Fruit fly (Drosophila melanogaster) whole organism, prepupa: ENCODE data around the gene Taf10b.

Source experiments
- CG10669 ChIP-seq: fragments of 200-800 bp; sonication (Bioruptor generic); optimal IDR thresholded peaks from 3 replicates; lab custom pipeline; 2018; ENCODE audit warnings: missing biosample characterization, mild to moderate bottlenecking, missing genetic modification characterization, moderate library complexity
- CG11762 ChIP-seq: fragments of 200-800 bp; sonication (Bioruptor generic); optimal IDR thresholded peaks from 3 replicates; lab custom pipeline; 2016; ENCODE audit warnings: missing biosample characterization, missing genetic modification characterization; ENCODE audit not compliant: insufficient read depth
- CG11902 ChIP-seq: fragments of 200-800 bp; sonication (Bioruptor generic); optimal IDR thresholded peaks from 3 replicates; lab custom pipeline; 2016; ENCODE audit warnings: missing biosample characterization, missing genetic modification characterization
- CG15336 ChIP-seq: fragments of 200-800 bp; sonication (Bioruptor generic); IDR thresholded peaks from 2 replicates; pipeline ENCODE4 v1.3.6; 2022; ENCODE audit warnings: missing biosample characterization, missing genetic modification characterization
- CG1621 ChIP-seq: fragments of 200-800 bp; sonication (Bioruptor generic); optimal IDR thresholded peaks from 3 replicates; lab custom pipeline; 2018; ENCODE audit warnings: missing biosample characterization, mild to moderate bottlenecking, missing genetic modification characterization
- CG16779 ChIP-seq: fragments of 200-800 bp; sonication (Bioruptor generic); optimal IDR thresholded peaks from 3 replicates; lab custom pipeline; 2017; ENCODE audit warnings: missing biosample characterization, mild to moderate bottlenecking, missing genetic modification characterization
- CG3032 ChIP-seq: fragments of 200-800 bp; optimal IDR thresholded peaks from 2 replicates; lab custom pipeline; 2019; ENCODE audit warnings: missing biosample characterization, mild to moderate bottlenecking, missing genetic modification characterization, moderate library complexity
- CG6163 ChIP-seq: fragments of 200-800 bp; sonication (Bioruptor generic); IDR thresholded peaks from 3 replicates; pipeline ENCODE4 v1.3.6; 2022; ENCODE audit warnings: missing biosample characterization, missing genetic modification characterization
- CG6276 ChIP-seq: fragments of 200-800 bp; sonication (Bioruptor generic); optimal IDR thresholded peaks from 2 replicates; lab custom pipeline; 2017; ENCODE audit warnings: missing biosample characterization, mild to moderate bottlenecking, missing genetic modification characterization
- CG6792 ChIP-seq: fragments of 200-800 bp; sonication (Bioruptor generic); optimal IDR thresholded peaks from 3 replicates; lab custom pipeline; 2016; ENCODE audit warnings: missing biosample characterization, missing genetic modification characterization
- CG6808 ChIP-seq: fragments of 200-800 bp; sonication (Bioruptor generic); optimal IDR thresholded peaks from 3 replicates; lab custom pipeline; 2017; ENCODE audit warnings: missing biosample characterization, missing genetic modification characterization, mild to moderate bottlenecking, moderate library complexity, missing genetic modification reagents
- CG6854 ChIP-seq: fragments of 200-800 bp; sonication (Bioruptor generic); optimal IDR thresholded peaks from 2 replicates; lab custom pipeline; 2017; ENCODE audit warnings: missing biosample characterization, mild to moderate bottlenecking, missing genetic modification characterization
- CG8119 ChIP-seq: fragments of 200-800 bp; sonication (Bioruptor generic); IDR thresholded peaks from 3 replicates; pipeline ENCODE4 v1.3.6; 2022; ENCODE audit warnings: missing biosample characterization, missing genetic modification characterization
- CG9139 ChIP-seq: fragments of 200-800 bp; sonication (Bioruptor generic); optimal IDR thresholded peaks from 3 replicates; lab custom pipeline; 2017; ENCODE audit warnings: missing biosample characterization, mild to moderate bottlenecking, missing genetic modification characterization
- Eip78C ChIP-seq: fragments of 200-800 bp; sonication (Bioruptor generic); peaks from one replicate; lab custom pipeline; 2016; ENCODE audit warnings: missing biosample characterization, missing genetic modification characterization
- Eip93F ChIP-seq: fragments of 200-800 bp; sonication (Bioruptor generic); optimal IDR thresholded peaks from 2 replicates; lab custom pipeline; 2016; ENCODE audit warnings: missing biosample characterization, mild to moderate bottlenecking, missing genetic modification characterization
- Ets21C ChIP-seq: fragments of 200-800 bp; sonication (Bioruptor generic); optimal IDR thresholded peaks from 3 replicates; lab custom pipeline; 2016; ENCODE audit warnings: missing biosample characterization, missing genetic modification characterization
- Ets96B ChIP-seq: fragments of 200-800 bp; optimal IDR thresholded peaks from 2 replicates; lab custom pipeline; 2019; ENCODE audit warnings: missing biosample characterization, mild to moderate bottlenecking, missing genetic modification characterization, moderate library complexity
- Hr39 ChIP-seq: fragments of 200-800 bp; sonication (Bioruptor generic); optimal IDR thresholded peaks from 2 replicates; lab custom pipeline; 2016; ENCODE audit warnings: missing biosample characterization, missing genetic modification characterization
- Hr4 ChIP-seq: fragments of 200-800 bp; sonication (Bioruptor generic); optimal IDR thresholded peaks from 3 replicates; lab custom pipeline; 2016; ENCODE audit warnings: missing biosample characterization, missing genetic modification characterization
- OdsH ChIP-seq: fragments of 200-800 bp; sonication (Bioruptor generic); optimal IDR thresholded peaks from 3 replicates; lab custom pipeline; 2016; ENCODE audit warnings: missing biosample characterization, missing genetic modification characterization
- Smox ChIP-seq: fragments of 200-800 bp; sonication (Bioruptor generic); optimal IDR thresholded peaks from 3 replicates; lab custom pipeline; 2016; ENCODE audit warnings: missing biosample characterization, missing genetic modification characterization
- Sox102F ChIP-seq: fragments of 200-800 bp; sonication (Bioruptor generic); optimal IDR thresholded peaks from 2 replicates; lab custom pipeline; 2016; ENCODE audit warnings: missing biosample characterization, mild to moderate bottlenecking, missing genetic modification characterization
- Sox15 ChIP-seq: fragments of 200-800 bp; sonication (Bioruptor generic); optimal IDR thresholded peaks from 3 replicates; lab custom pipeline; 2016; ENCODE audit warnings: missing biosample characterization, missing genetic modification characterization
- achi ChIP-seq: fragments of 200-800 bp; sonication (Bioruptor generic); optimal IDR thresholded peaks from 3 replicates; lab custom pipeline; 2016; ENCODE audit warnings: missing biosample characterization, missing genetic modification characterization
- cyc ChIP-seq: fragments of 200-800 bp; sonication (Bioruptor generic); optimal IDR thresholded peaks from 3 replicates; lab custom pipeline; 2016; ENCODE audit warnings: missing biosample characterization, missing genetic modification characterization
- dsx ChIP-seq: fragments of 200-800 bp; optimal IDR thresholded peaks from 3 replicates; lab custom pipeline; 2019; ENCODE audit warnings: missing biosample characterization, mild to moderate bottlenecking, missing genetic modification characterization, moderate library complexity; ENCODE audit not compliant: poor library complexity, severe bottlenecking
- eg ChIP-seq: fragments of 200-800 bp; sonication (Bioruptor generic); IDR thresholded peaks from 3 replicates; pipeline ENCODE4 v1.3.6; 2022; ENCODE audit warnings: missing biosample characterization, missing genetic modification characterization
- fd59A ChIP-seq: fragments of 200-800 bp; sonication (Bioruptor generic); optimal IDR thresholded peaks from 2 replicates; lab custom pipeline; 2017; ENCODE audit warnings: missing biosample characterization, mild to moderate bottlenecking, missing genetic modification characterization, missing genetic modification reagents
- lz ChIP-seq: fragments of 200-800 bp; sonication (Bioruptor generic); optimal IDR thresholded peaks from 3 replicates; lab custom pipeline; 2016; ENCODE audit warnings: missing biosample characterization, missing genetic modification characterization
- net ChIP-seq: fragments of 200-800 bp; sonication (Bioruptor generic); optimal IDR thresholded peaks from 3 replicates; lab custom pipeline; 2016; ENCODE audit warnings: missing biosample characterization, missing genetic modification characterization
- pdm3 ChIP-seq: fragments of 200-800 bp; sonication (Bioruptor generic); optimal IDR thresholded peaks from 3 replicates; lab custom pipeline; 2016; ENCODE audit warnings: missing biosample characterization, missing genetic modification characterization
- spab ChIP-seq: fragments of 200-800 bp; sonication (Bioruptor generic); optimal IDR thresholded peaks from 2 replicates; lab custom pipeline; 2017; ENCODE audit warnings: missing biosample characterization, mild to moderate bottlenecking, missing genetic modification characterization, missing genetic modification reagents
- ss ChIP-seq, 2 experiments: fragments of 200-800 bp; sonication (Bioruptor generic); optimal IDR thresholded peaks; 2 replicates in 1 of 2; 3 replicates in 1 of 2; lab custom pipeline; 2017 to 2018; ENCODE audit warnings: mild to moderate bottlenecking in 2 of 2, missing biosample characterization in 2 of 2, missing genetic modification characterization in 2 of 2, moderate library complexity in 1 of 2
- svp ChIP-seq: fragments of 200-800 bp; sonication (Bioruptor generic); peaks from one replicate; lab custom pipeline; 2016; ENCODE audit warnings: missing biosample characterization, missing genetic modification characterization
- topi ChIP-seq: fragments of 200-800 bp; sonication (Bioruptor generic); optimal IDR thresholded peaks from 3 replicates; lab custom pipeline; 2016; ENCODE audit warnings: missing biosample characterization, missing genetic modification characterization

Taf10b gene

DNA sequence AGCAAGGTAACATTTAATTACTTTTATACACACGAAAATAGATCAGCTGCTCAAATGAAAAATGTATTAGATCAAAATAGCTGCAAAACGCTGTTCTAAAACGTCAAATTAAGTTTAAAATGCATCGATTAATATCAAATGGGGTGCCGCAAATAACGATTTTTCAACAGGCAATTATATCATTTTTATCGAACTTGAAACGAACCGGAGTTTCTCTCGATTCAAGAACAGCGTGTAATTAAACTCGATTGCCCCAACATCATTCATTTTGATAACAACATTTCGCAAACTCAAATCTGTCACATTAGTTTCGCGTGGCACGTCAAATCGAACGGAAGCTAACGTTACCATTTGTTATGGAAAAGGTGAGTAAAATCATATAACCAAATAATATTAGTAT lies 42.3 kb downstream of the Taf10b start, which contains the start of gene CG31689:
Gene CG31689 (plus strand): TSS at position 301 of the 400 bp plus-strand sequence.
- TF ChIP-seq CG8119 (GFP tag; lab: Robert Waterston, UW) (no peak), CG16779 (tag; lab: Kevin White, UChicago) (no peak), topi (no peak), CG1621 (no peak), svp (GFP tag; lab: Kevin White, UChicago) (no peak), achi (no peak), Eip93F (GFP tag; lab: Kevin White, UChicago) (no peak), CG11902 (no peak), cyc (GFP tag; lab: Kevin White, UChicago) (no peak), Sox15 (no peak), spab (GFP tag; lab: Kevin White, UChicago) (no peak), ss (GFP tag; optimal IDR thresholded peaks at IDR 0.05; lab: Kevin White, UChicago) (no peak), OdsH (GFP tag; lab: Kevin White, UChicago) (no peak), fd59A (GFP tag; lab: Kevin White, UChicago) (no peak), CG6792 (GFP tag; lab: Kevin White, UChicago) (no peak), CG6163 (no peak)

DNA sequence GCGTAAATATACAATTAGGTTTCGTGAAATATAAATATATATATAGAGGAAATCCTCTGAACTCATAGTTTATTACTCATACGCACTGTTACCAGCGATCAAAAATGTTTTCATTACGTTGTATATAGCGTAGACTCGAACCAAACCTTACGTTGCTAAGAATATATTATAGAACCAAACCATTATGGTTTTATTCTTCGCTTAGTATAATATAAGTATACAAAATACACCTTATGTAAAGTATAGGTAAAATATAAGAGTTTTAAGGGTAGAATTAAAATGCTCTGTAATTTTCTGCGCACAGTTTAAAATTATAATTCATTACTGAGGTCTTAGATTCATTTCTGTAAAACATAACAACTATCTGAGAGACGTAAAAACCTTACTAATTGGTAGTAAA lies 43.2 kb downstream of the Taf10b start:
- no peak for TF ChIP-seq Hr39 (GFP tag; lab: Kevin White, UChicago)
- TF ChIP-seq dsx = peak; percentile 13
- TF ChIP-seq, all 60 proteins: peak for 1

DNA sequence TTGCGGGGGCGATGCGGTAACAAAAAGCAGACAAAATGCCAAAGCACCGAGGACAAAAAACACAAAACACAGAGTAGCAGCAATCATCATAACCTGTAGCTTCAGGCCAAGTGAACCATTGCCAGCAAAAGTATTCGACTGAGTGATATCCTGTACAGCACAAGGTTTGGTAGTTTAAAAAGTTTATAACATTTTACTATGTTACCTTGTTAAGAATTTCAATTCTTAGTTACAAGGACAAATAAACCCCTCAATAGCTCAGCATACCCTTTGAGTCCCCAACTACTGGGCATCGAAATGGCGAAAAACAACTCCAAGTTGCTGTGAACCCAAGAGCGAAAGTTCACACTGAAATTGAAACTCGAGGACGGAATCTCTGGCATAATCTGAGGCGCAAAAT lies 44.5 kb downstream of the Taf10b start:
- TF ChIP-seq Smox (GFP tag; lab: Kevin White, UChicago) (no peak), Ets21C (GFP tag; lab: Kevin White, UChicago) (no peak), Eip78C (GFP tag; lab: Kevin White, UChicago) (no peak), CG15336 (GFP tag; lab: Robert Waterston, UW) (no peak), CG16779 (tag; lab: Kevin White, UChicago) (no peak), Sox102F (GFP tag; lab: Kevin White, UChicago) (no peak), svp (GFP tag; lab: Kevin White, UChicago) (no peak), CG9139 (no peak), Hr39 (GFP tag; lab: Kevin White, UChicago) (no peak), CG8119 (GFP tag; lab: Robert Waterston, UW) (no peak), CG6808 (GFP tag; lab: Kevin White, UChicago) (no peak), Ets96B (tag; lab: Kevin White, UChicago) (no peak), cyc (GFP tag; lab: Kevin White, UChicago) (no peak), CG6276 (GFP tag; lab: Kevin White, UChicago) (no peak)
- TF ChIP-seq, all 60 proteins: peak for 0

DNA sequence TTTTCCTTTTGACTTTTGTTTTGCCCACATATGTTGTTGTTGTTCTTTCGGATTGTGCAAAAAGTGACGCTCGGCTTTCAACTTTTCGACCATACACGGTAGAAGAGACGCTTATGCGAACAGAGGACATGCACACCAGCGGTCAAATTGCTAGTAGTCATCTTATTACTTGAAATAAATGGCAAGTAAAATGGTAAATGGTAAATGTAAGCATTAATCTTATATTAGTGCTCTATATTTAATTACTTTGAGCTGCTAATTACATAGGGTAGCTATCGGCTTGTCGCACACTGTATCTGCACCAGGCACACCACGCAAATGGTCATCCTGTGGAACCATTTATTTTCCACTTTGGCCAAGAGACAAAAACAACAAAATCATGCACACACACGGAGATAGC lies 46.3 kb downstream of the Taf10b start:
- TF ChIP-seq fd59A (GFP tag; lab: Kevin White, UChicago) = peak; percentile 4
- no peak for TF ChIP-seq CG3032 (tag; lab: Kevin White, UChicago)
- TF ChIP-seq Hr39 (GFP tag; lab: Kevin White, UChicago) = no peak
- TF ChIP-seq Eip78C (GFP tag; lab: Kevin White, UChicago) = peak; percentile 40
- 0 out of 3 replicates have a peak, but pooled peaks have one; percentile 22 for TF ChIP-seq CG6163
- peak; percentile 65 for TF ChIP-seq svp (GFP tag; lab: Kevin White, UChicago)
- TF ChIP-seq Hr4 (GFP tag; lab: Kevin White, UChicago) = peak; percentile 3
- TF ChIP-seq CG10669 = no peak
- TF ChIP-seq eg = 0 out of 3 replicates have a peak, but pooled peaks have one; percentile 21

DNA sequence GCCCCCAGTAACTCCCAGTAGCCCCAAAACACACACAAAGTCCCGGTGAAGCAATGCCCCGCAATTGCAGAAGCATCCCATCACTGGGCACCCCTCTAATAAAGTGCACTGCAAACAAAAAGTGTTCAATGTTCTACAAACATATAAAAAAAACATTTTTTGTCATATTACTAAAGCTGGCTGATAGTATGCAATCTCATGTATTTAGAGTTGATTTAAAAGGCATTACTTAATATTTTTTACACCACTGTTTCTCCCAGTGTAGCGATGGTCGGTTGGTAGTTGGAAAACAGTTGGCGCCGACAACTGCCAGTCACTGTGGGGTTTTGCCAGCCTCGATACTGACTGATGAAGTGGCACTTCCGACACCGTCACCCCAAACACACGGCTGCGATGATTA lies 47.3 kb downstream of the Taf10b start:
- peak; percentile 4 for TF ChIP-seq Ets21C (GFP tag; lab: Kevin White, UChicago)
- TF ChIP-seq CG15336 (GFP tag; lab: Robert Waterston, UW) = peak; percentile 32; the same call in 1 of the 2 replicates
- peak; percentile 48 for TF ChIP-seq svp (GFP tag; lab: Kevin White, UChicago)
- TF ChIP-seq CG6854 = no peak
- TF ChIP-seq OdsH (GFP tag; lab: Kevin White, UChicago) = peak; percentile 14
- TF ChIP-seq net (GFP tag; lab: Kevin White, UChicago) = peak; percentile 1
- peak; percentile 41 for TF ChIP-seq Eip78C (GFP tag; lab: Kevin White, UChicago)
- peak; percentile 2 for TF ChIP-seq pdm3 (GFP tag; lab: Kevin White, UChicago)
- TF ChIP-seq CG11762 (GFP tag; lab: Kevin White, UChicago) = no peak
- no peak for TF ChIP-seq CG8119 (GFP tag; lab: Robert Waterston, UW)
- 0 out of 3 replicates have a peak, but pooled peaks have one; percentile 18 for TF ChIP-seq CG6163
- TF ChIP-seq lz (GFP tag; lab: Kevin White, UChicago) = peak; percentile 2
